Fruit fly (Drosophila melanogaster): ENCODE measurements around the gene Hcs.
A peak's percentile ranks its signal among the peaks of the same experiment; 100 is the strongest.

Hcs gene

dm6 chr3R:5517002-5517875, 42.5 kb downstream of the Hcs start, which contains the start of gene Itpr (continued):
- TF ChIP-seq sd (tag; optimal IDR thresholded peaks at IDR 0.05) = peak; percentile 44
- no peak for TF ChIP-seq Nf-YB (GFP tag; optimal IDR thresholded peaks at IDR 0.05)
- TF ChIP-seq CG12391 (tag; optimal IDR thresholded peaks at IDR 0.05) = no peak
- peak; percentile 9; the same call in 1 of the 3 replicates for TF ChIP-seq Opbp (GFP tag; IDR thresholded peaks at IDR 0.05; ENCODE audit: partially characterized antibody)
- no peak for TF ChIP-seq CG10979 (tag; optimal IDR thresholded peaks at IDR 0.05)
- TF ChIP-seq br (optimal IDR thresholded peaks at IDR 0.05) = no peak
- TF ChIP-seq sisA (GFP tag; IDR thresholded peaks at IDR 0.05) = no peak
- TF ChIP-seq ase (GFP tag; IDR thresholded peaks at IDR 0.05) = no peak
- TF ChIP-seq her (GFP tag; optimal IDR thresholded peaks at IDR 0.05) = no peak
- TF ChIP-seq ind (GFP tag; optimal IDR thresholded peaks at IDR 0.05) = no peak
- TF ChIP-seq vnd (GFP tag; IDR thresholded peaks at IDR 0.05; ENCODE audit: partially characterized antibody) = no peak
- TF ChIP-seq CG8281 (tag; optimal IDR thresholded peaks at IDR 0.05) = peak; percentile 32
- TF ChIP-seq CHES-1-like (GFP tag; optimal IDR thresholded peaks at IDR 0.05) = no peak
- TF ChIP-seq bbx (GFP tag; IDR thresholded peaks at IDR 0.05; ENCODE audit: partially characterized antibody) = peak; percentile 54
- TF ChIP-seq Bteb2 (GFP tag; optimal IDR thresholded peaks at IDR 0.05) = no peak
- TF ChIP-seq CG7357 (GFP tag; IDR thresholded peaks at IDR 0.05) = no peak
- no peak for TF ChIP-seq CTCF (GFP tag; optimal IDR thresholded peaks at IDR 0.05)
- TF ChIP-seq CG3281 (GFP tag; optimal IDR thresholded peaks at IDR 0.05) = no peak
- no peak for TF ChIP-seq Hey (tag; optimal IDR thresholded peaks at IDR 0.05)
- peak; percentile 7 for TF ChIP-seq CG10431 (GFP tag; optimal IDR thresholded peaks at IDR 0.05)
- peak; percentile 30 for TF ChIP-seq BEAF-32 (GFP tag; optimal IDR thresholded peaks at IDR 0.05)
- TF ChIP-seq crol (GFP tag; IDR thresholded peaks at IDR 0.05) = peak; percentile 93
- no peak for TF ChIP-seq CG16779 (GFP tag; IDR thresholded peaks at IDR 0.05)
- no peak for TF ChIP-seq CG18476 (GFP tag; optimal IDR thresholded peaks at IDR 0.05)
- TF ChIP-seq CG12155 (GFP tag; optimal IDR thresholded peaks at IDR 0.05) = no peak
- TF ChIP-seq toy (GFP tag; IDR thresholded peaks at IDR 0.05) = no peak
- no peak for TF ChIP-seq bigmax (GFP tag; optimal IDR thresholded peaks at IDR 0.05)
- TF ChIP-seq CG17328 (GFP tag; IDR thresholded peaks at IDR 0.05) = peak; percentile 26; the same call in 1 of the 2 replicates
- TF ChIP-seq lab (GFP tag; optimal IDR thresholded peaks at IDR 0.05) = peak; percentile 22
- TF ChIP-seq CG4404 (GFP tag; IDR thresholded peaks at IDR 0.05) = no peak
- no peak for TF ChIP-seq NK7.1 (GFP tag; optimal IDR thresholded peaks at IDR 0.05)
- TF ChIP-seq rib (GFP tag; IDR thresholded peaks at IDR 0.05) = peak; percentile 68; the same call in 1 of the 2 replicates
- TF ChIP-seq zen (tag; optimal IDR thresholded peaks at IDR 0.05) = no peak
- TF ChIP-seq Spps (tag; optimal IDR thresholded peaks at IDR 0.05) = no peak
- TF ChIP-seq CG11093 (GFP tag; IDR thresholded peaks at IDR 0.05) = no peak
- TF ChIP-seq Dref (GFP tag; IDR thresholded peaks at IDR 0.05) = 0 out of 2 replicates have a peak, but pooled peaks have one; percentile 23
- no peak for TF ChIP-seq Fer2 (tag; optimal IDR thresholded peaks at IDR 0.05)
- TF ChIP-seq Dip3 (GFP tag; optimal IDR thresholded peaks at IDR 0.05) = no peak
- TF ChIP-seq CG8290 (GFP tag; optimal IDR thresholded peaks at IDR 0.05) = no peak
- no peak for TF ChIP-seq CG8290 (tag; optimal IDR thresholded peaks at IDR 0.05)
- no peak for TF ChIP-seq emc (GFP tag; optimal IDR thresholded peaks at IDR 0.05)
- TF ChIP-seq CG17361 (GFP tag; IDR thresholded peaks at IDR 0.05) = 0 out of 3 replicates have a peak, but pooled peaks have one; percentile 12
- peak; percentile 55 for TF ChIP-seq kay (GFP tag; optimal IDR thresholded peaks at IDR 0.05)
- TF ChIP-seq hb (GFP tag; IDR thresholded peaks at IDR 0.05; ENCODE audit: partially characterized antibody) = 0 out of 3 replicates have a peak, but pooled peaks have one; percentile 45
- peak; percentile 69 for TF ChIP-seq CG17385 (GFP tag; optimal IDR thresholded peaks at IDR 0.05)
- TF ChIP-seq vvl (GFP tag; IDR thresholded peaks at IDR 0.05) = peak; percentile 62
- no peak for TF ChIP-seq oc (tag; optimal IDR thresholded peaks at IDR 0.05)
- 0 out of 3 replicates have a peak, but pooled peaks have one; percentile 21 for TF ChIP-seq Aef1 (GFP tag; IDR thresholded peaks at IDR 0.05)
- TF ChIP-seq zfh2 (GFP tag; optimal IDR thresholded peaks at IDR 0.05) = no peak
- TF ChIP-seq CG12104 (GFP tag; optimal IDR thresholded peaks at IDR 0.05) = no peak

Measured in whole organism, embryonic.